Worm (Caenorhabditis elegans) whole organism, L1 larva: ENCODE data around the gene F45D3.4.
A peak's percentile ranks its signal among the peaks of the same experiment; 100 is the strongest.

Source experiments
- C16A3.4 ChIP-seq: fragments of 150-350 bp; optimal IDR thresholded peaks from 2 replicates; lab custom pipeline; 2014; ENCODE audit warnings: missing biosample characterization, missing genetic modification characterization
- F16B12.6 ChIP-seq: fragments of 150-350 bp; optimal IDR thresholded peaks from 2 replicates; lab custom pipeline; 2014; ENCODE audit warnings: missing biosample characterization, missing genetic modification characterization
- Y116A8C.19 ChIP-seq: sonication (generic microtip); optimal IDR thresholded peaks from 2 replicates; lab custom pipeline; 2016; ENCODE audit warnings: missing compliant biosample characterization, missing genetic modification characterization, borderline replicate concordance
- aha-1 ChIP-seq: fragments of 150-350 bp; optimal IDR thresholded peaks from 2 replicates; lab custom pipeline; 2014; ENCODE audit warnings: missing biosample characterization, missing genetic modification characterization
- aly-2 ChIP-seq: fragments of 150-350 bp; optimal IDR thresholded peaks from 2 replicates; lab custom pipeline; 2014; ENCODE audit warnings: missing biosample characterization, missing genetic modification characterization
- ama-1 ChIP-seq: fragments of 150-350 bp; optimal IDR thresholded peaks from 2 replicates; lab custom pipeline; 2014
- blmp-1 ChIP-seq: fragments of 150-350 bp; optimal IDR thresholded peaks from 2 replicates; lab custom pipeline; 2014; ENCODE audit warnings: missing biosample characterization, missing genetic modification characterization
- ceh-82 ChIP-seq, 3 experiments: fragments of 150-350 bp in 1 of 3; sonication (generic microtip) in 2 of 3; optimal IDR thresholded peaks; 2 replicates each; lab custom pipeline; 2014 to 2017; ENCODE audit warnings: missing biosample characterization in 3 of 3, missing genetic modification characterization in 3 of 3
- ceh-88 ChIP-seq: fragments of 200-800 bp; sonication (Bioruptor generic); IDR thresholded peaks from 2 replicates; pipeline ENCODE4 v1.3.6; 2022; ENCODE audit warnings: missing genetic modification characterization, missing compliant biosample characterization
- ces-1 ChIP-seq: fragments of 150-350 bp; optimal IDR thresholded peaks from 2 replicates; lab custom pipeline; 2014; ENCODE audit warnings: missing biosample characterization, missing genetic modification reagents, missing genetic modification characterization
- dpl-1 ChIP-seq, 3 experiments: fragments of 150-350 bp in 2 of 3; sonication (generic microtip) in 1 of 3; optimal IDR thresholded peaks; 2 replicates each; lab custom pipeline; 2014 to 2017; ENCODE audit warnings: missing biosample characterization in 3 of 3, missing genetic modification characterization in 3 of 3, missing genetic modification reagents in 3 of 3
- dsc-1 ChIP-seq: sonication (generic microtip); optimal IDR thresholded peaks from 2 replicates; lab custom pipeline; 2016; ENCODE audit warnings: mild to moderate bottlenecking, missing genetic modification characterization, missing compliant biosample characterization
- efl-1 ChIP-seq, 4 experiments: fragments of 150-350 bp; optimal IDR thresholded peaks in 3 of 4; peaks in 1 of 4; 1 replicate in 1 of 4; 2 replicates in 3 of 4; lab custom pipeline; 2014; ENCODE audit warnings: missing biosample characterization in 2 of 4, missing genetic modification characterization in 2 of 4, missing genetic modification reagents in 2 of 4
- egl-13 ChIP-seq: sonication (generic microtip); optimal IDR thresholded peaks from 2 replicates; lab custom pipeline; 2016; ENCODE audit warnings: missing genotype, missing genetic modification reagents, missing genetic modification characterization, missing compliant biosample characterization
- elt-2 ChIP-seq: sonication (generic microtip); optimal IDR thresholded peaks from 2 replicates; lab custom pipeline; 2016; ENCODE audit warnings: missing genetic modification characterization, mild to moderate bottlenecking, inconsistent platforms, missing compliant biosample characterization, missing genetic modification reagents
- elt-3 ChIP-seq, 6 experiments: fragments of 150-350 bp in 1 of 6; sonication (generic microtip); optimal IDR thresholded peaks; 2 replicates each; lab custom pipeline; 2017 to 2018; ENCODE audit warnings: missing biosample characterization in 6 of 6, missing genetic modification characterization in 6 of 6, inconsistent platforms in 1 of 6
- fos-1 ChIP-seq: fragments of 150-350 bp; optimal IDR thresholded peaks from 2 replicates; lab custom pipeline; 2014; ENCODE audit warnings: missing biosample characterization, missing genetic modification characterization
- grh-1 ChIP-seq: fragments of 200-800 bp; sonication (Bioruptor generic); IDR thresholded peaks from 2 replicates; pipeline ENCODE4 v1.3.6; 2022; ENCODE audit warnings: missing genetic modification reagents, missing genetic modification characterization, missing compliant biosample characterization
- hlh-4 ChIP-seq: sonication (generic microtip); optimal IDR thresholded peaks from 2 replicates; lab custom pipeline; 2016; ENCODE audit warnings: mild to moderate bottlenecking, missing genetic modification characterization, missing compliant biosample characterization
- lin-13 ChIP-seq: fragments of 150-350 bp; optimal IDR thresholded peaks from 2 replicates; lab custom pipeline; 2014; ENCODE audit warnings: missing biosample characterization, missing genetic modification reagents, missing genetic modification characterization
- lin-14 ChIP-seq: fragments of 200-800 bp; sonication (Bioruptor generic); optimal IDR thresholded peaks from 2 replicates; lab custom pipeline; 2018; ENCODE audit warnings: mild to moderate bottlenecking, missing genetic modification characterization, moderate library complexity, missing compliant biosample characterization
- lin-15B ChIP-seq: fragments of 150-350 bp; sonication (generic microtip); optimal IDR thresholded peaks from 3 replicates; lab custom pipeline; 2014; ENCODE audit warnings: missing biosample characterization, missing genetic modification characterization
- lin-35 ChIP-seq, 2 experiments: fragments of 150-350 bp; optimal IDR thresholded peaks; 2 replicates each; lab custom pipeline; 2014; ENCODE audit warnings: missing biosample characterization in 2 of 2, missing genetic modification characterization in 2 of 2, missing genetic modification reagents in 2 of 2
- lin-39 ChIP-seq: fragments of 150-350 bp; optimal IDR thresholded peaks from 2 replicates; lab custom pipeline; 2014; ENCODE audit warnings: missing biosample characterization, missing genetic modification reagents, missing genetic modification characterization
- lsy-2 ChIP-seq, 2 experiments: fragments of 150-350 bp; optimal IDR thresholded peaks; 2 replicates each; lab custom pipeline; 2014; ENCODE audit warnings: missing biosample characterization in 2 of 2, missing genetic modification characterization in 2 of 2
- mab-9 ChIP-seq: fragments of 200-800 bp; sonication (Bioruptor generic); IDR thresholded peaks from 2 replicates; pipeline ENCODE4 v1.3.6; 2022; ENCODE audit warnings: missing genetic modification reagents, missing genetic modification characterization, missing compliant biosample characterization
- mdl-1 ChIP-seq, 2 experiments: fragments of 150-350 bp; optimal IDR thresholded peaks; 2 replicates each; lab custom pipeline; 2014 to 2017; ENCODE audit warnings: missing biosample characterization in 2 of 2, missing genetic modification characterization in 2 of 2, inconsistent platforms in 1 of 2
- nhr-19 ChIP-seq: fragments of 200-800 bp; sonication (Bioruptor generic); conservative IDR thresholded peaks from 2 replicates; pipeline ENCODE4 v1.3.6; 2022; ENCODE audit warnings: missing genetic modification characterization, missing compliant biosample characterization
- nhr-20 ChIP-seq: sonication (generic microtip); optimal IDR thresholded peaks from 2 replicates; lab custom pipeline; 2016; ENCODE audit warnings: mild to moderate bottlenecking, missing genetic modification characterization, missing compliant biosample characterization
- nhr-237 ChIP-seq: fragments of 150-350 bp; optimal IDR thresholded peaks from 2 replicates; lab custom pipeline; 2014; ENCODE audit warnings: missing biosample characterization, missing genetic modification characterization
- nhr-47 ChIP-seq: sonication (generic microtip); optimal IDR thresholded peaks from 2 replicates; lab custom pipeline; 2016; ENCODE audit warnings: mild to moderate bottlenecking, missing genetic modification characterization, moderate library complexity, missing compliant biosample characterization
- nhr-71 ChIP-seq: sonication (generic microtip); optimal IDR thresholded peaks from 2 replicates; lab custom pipeline; 2016; ENCODE audit warnings: mild to moderate bottlenecking, missing genetic modification characterization, moderate library complexity, missing compliant biosample characterization
- nhr-84 ChIP-seq: sonication (generic microtip); optimal IDR thresholded peaks from 2 replicates; lab custom pipeline; 2017; ENCODE audit warnings: missing biosample characterization, missing genetic modification characterization
- nhr-85 ChIP-seq: sonication (generic microtip); peaks from one replicate; lab custom pipeline; 2016; ENCODE audit warnings: missing genetic modification characterization, inconsistent platforms, missing compliant biosample characterization
- nhr-90 ChIP-seq: sonication (generic microtip); optimal IDR thresholded peaks from 2 replicates; lab custom pipeline; 2016; ENCODE audit warnings: mild to moderate bottlenecking, missing genetic modification characterization, missing compliant biosample characterization; ENCODE audit not compliant: poor library complexity
- pax-3 ChIP-seq: fragments of 200-800 bp; sonication (Bioruptor generic); optimal IDR thresholded peaks from 2 replicates; lab custom pipeline; 2018; ENCODE audit warnings: mild to moderate bottlenecking, missing genetic modification characterization, moderate library complexity, missing compliant biosample characterization
- pqm-1 ChIP-seq: sonication (generic microtip); optimal IDR thresholded peaks from 3 replicates; lab custom pipeline; 2017; ENCODE audit warnings: missing biosample characterization, missing genetic modification characterization
- snu-23 ChIP-seq: sonication (generic microtip); optimal IDR thresholded peaks from 2 replicates; lab custom pipeline; 2016; ENCODE audit warnings: missing genetic modification characterization, missing compliant biosample characterization
- sup-37 ChIP-seq: fragments of 200-800 bp; sonication (Bioruptor generic); optimal IDR thresholded peaks from 2 replicates; lab custom pipeline; 2018; ENCODE audit warnings: mild to moderate bottlenecking, missing genetic modification characterization, missing compliant biosample characterization
- swsn-7 ChIP-seq: sonication (generic microtip); optimal IDR thresholded peaks from 2 replicates; lab custom pipeline; 2016; ENCODE audit warnings: missing genetic modification characterization, missing compliant biosample characterization
- tbx-2 ChIP-seq: sonication (generic microtip); optimal IDR thresholded peaks from 2 replicates; lab custom pipeline; 2016; ENCODE audit warnings: missing genetic modification characterization, missing compliant biosample characterization
- unc-62 ChIP-seq: fragments of 150-350 bp; optimal IDR thresholded peaks from 2 replicates; lab custom pipeline; 2014; ENCODE audit warnings: missing biosample characterization, missing genetic modification reagents, missing genetic modification characterization
- xbp-1 ChIP-seq: sonication (generic microtip); optimal IDR thresholded peaks from 2 replicates; lab custom pipeline; 2016; ENCODE audit warnings: missing genetic modification characterization, missing compliant biosample characterization
- zag-1 ChIP-seq: fragments of 150-350 bp; optimal IDR thresholded peaks from 2 replicates; lab custom pipeline; 2014; ENCODE audit warnings: missing biosample characterization, missing genetic modification characterization
- ztf-4 ChIP-seq: fragments of 150-350 bp; optimal IDR thresholded peaks from 2 replicates; lab custom pipeline; 2014; ENCODE audit warnings: missing biosample characterization, missing genetic modification characterization

The F45D3.4 gene

DNA sequence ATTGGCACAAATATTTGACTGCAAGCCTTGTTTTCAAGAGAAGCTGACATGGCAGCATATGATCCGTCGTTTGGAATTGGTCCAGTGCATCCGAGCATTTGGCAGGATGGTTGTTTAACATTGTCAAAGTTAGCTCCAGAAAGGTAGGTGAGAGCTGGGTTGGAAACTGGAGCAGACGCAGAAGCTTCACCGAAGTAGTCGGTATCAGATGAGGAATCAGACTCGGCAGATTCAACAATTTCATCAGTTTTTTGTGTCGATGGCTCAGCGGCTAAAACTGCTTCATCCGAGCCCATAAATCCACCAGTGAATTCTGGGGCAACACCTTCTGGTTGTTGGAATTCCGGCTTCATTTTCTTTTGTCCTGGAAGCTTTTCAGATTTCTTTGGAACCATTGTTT lies 3.4 kb downstream of the F45D3.4 start:
- TF ChIP-seq elt-3 (tag; optimal IDR thresholded peaks at IDR 0.05; lab: Kevin White, UChicago) = peak in 1 of 6 experiments; percentile 3
- TF ChIP-seq nhr-85 (tag; lab: Kevin White, UChicago) = peak; percentile 59
- no peak for TF ChIP-seq lin-14 (GFP tag; lab: Kevin White, UChicago)
- TF ChIP-seq ama-1 = peak; percentile 72
- peak in 1 of 2 experiments; percentile 13 for TF ChIP-seq mdl-1 (tag; optimal IDR thresholded peaks at IDR 0.05; lab: Kevin White, UChicago)

DNA sequence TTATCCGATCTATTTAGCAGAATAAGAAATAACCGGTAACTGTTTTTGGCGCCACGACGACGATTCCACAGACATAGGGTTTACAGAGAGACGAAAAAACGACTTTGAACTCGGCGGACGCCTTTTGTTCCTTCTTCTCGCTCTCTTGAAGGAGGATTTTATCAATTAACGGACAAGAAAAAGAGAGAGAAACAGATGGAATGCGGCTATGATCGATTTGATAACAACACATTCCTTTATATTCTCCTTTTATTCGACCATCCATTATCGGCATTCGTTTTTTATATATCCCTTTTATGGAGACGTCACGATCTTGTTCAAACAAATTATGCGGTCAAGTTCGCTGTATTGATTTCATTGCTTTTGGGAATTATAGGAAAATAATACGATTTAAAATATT lies 4.2 kb downstream of the F45D3.4 start:
- TF ChIP-seq fos-1 (tag; lab: Kevin White, UChicago) (peak; percentile 16), elt-2 (tag; lab: Kevin White, UChicago) (no peak), ceh-88 (GFP tag; lab: Robert Waterston, UW) (no peak), lsy-2 (tag; optimal IDR thresholded peaks at IDR 0.05; lab: Kevin White, UChicago) (peak in 1 of 2 experiments; percentile 56), nhr-85 (tag; lab: Kevin White, UChicago) (peak; percentile 93), snu-23 (GFP tag; lab: Kevin White, UChicago) (peak; percentile 30), ztf-4 (peak; percentile 39), lin-13 (GFP tag; lab: Kevin White, UChicago) (peak; percentile 52), pax-3 (tag; lab: Kevin White, UChicago) (peak; percentile 48), mdl-1 (tag; optimal IDR thresholded peaks at IDR 0.05; lab: Kevin White, UChicago) (peak in 1 of 2 experiments; percentile 16), aly-2 (peak; percentile 65), tbx-2 (tag; lab: Kevin White, UChicago) (peak; percentile 46), lin-35 (GFP tag; optimal IDR thresholded peaks at IDR 0.05; lab: Kevin White, UChicago) (peak in 1 of 2 experiments; percentile 55), ama-1 (peak; percentile 92), grh-1 (GFP tag; lab: Robert Waterston, UW) (peak; percentile 59), nhr-47 (tag; lab: Kevin White, UChicago) (peak; percentile 39), efl-1 (optimal IDR thresholded peaks at IDR 0.05; lab: Kevin White, UChicago) (peak in 1 of 2 experiments; percentile 2), efl-1 (GFP tag; optimal IDR thresholded peaks at IDR 0.05 in 1 of 2; lab: Kevin White, UChicago) (peak in 1 of 2 experiments; percentile 92), sup-37 (GFP tag; lab: Kevin White, UChicago) (no peak), blmp-1 (tag; lab: Kevin White, UChicago) (peak; percentile 76), nhr-19 (GFP tag; lab: Robert Waterston, UW) (peak; percentile 54), C16A3.4 (tag; lab: Kevin White, UChicago) (peak; percentile 38), dpl-1 (GFP tag; optimal IDR thresholded peaks at IDR 0.05; lab: Kevin White, UChicago) (peak in 1 of 3 experiments; percentile 9), hlh-4 (tag; lab: Kevin White, UChicago) (no peak), nhr-90 (tag; lab: Kevin White, UChicago) (peak; percentile 50), Y116A8C.19 (tag; lab: Kevin White, UChicago) (no peak), zag-1 (tag; lab: Kevin White, UChicago) (no peak), lin-14 (GFP tag; lab: Kevin White, UChicago) (peak; percentile 55), dsc-1 (tag; lab: Kevin White, UChicago) (no peak), nhr-20 (peak; percentile 54), elt-3 (tag; optimal IDR thresholded peaks at IDR 0.05; lab: Kevin White, UChicago) (peak; percentile 4 to 90 (median 66)), nhr-84 (tag; lab: Kevin White, UChicago) (no peak), nhr-71 (tag; lab: Kevin White, UChicago) (peak; percentile 66)

DNA sequence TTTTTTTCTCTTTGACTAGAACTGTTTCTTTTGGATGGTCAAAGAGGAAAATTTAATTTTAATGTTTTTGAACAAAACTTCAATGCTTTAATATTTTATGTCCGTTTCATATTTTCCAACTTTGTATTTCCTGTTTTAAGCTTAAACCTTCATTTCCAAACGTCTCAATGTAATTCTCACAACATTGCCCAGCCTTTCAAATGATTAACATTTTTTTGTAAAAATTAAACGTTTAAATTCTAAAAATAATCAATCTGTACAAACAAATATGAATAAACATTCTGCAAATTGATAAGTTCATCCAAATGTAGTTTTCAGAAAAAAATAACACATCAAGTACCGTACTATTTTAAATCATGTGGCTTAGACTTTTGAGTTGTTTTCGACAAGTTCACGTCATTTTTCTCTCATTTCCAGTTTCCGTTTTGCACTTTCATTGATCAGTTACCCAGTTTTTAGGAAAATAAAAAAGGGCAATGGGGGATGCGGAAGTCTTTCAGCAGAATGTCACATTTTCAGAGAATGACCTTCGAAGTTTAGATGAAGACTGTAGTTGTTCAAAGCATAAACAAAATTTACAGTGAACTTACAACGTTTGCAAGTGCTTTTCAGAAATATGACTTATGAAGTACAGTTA lies 10.2 kb downstream of the F45D3.4 start:
- TF ChIP-seq mab-9 (GFP tag; lab: Robert Waterston, UW) (no peak), lsy-2 (tag; optimal IDR thresholded peaks at IDR 0.05; lab: Kevin White, UChicago) (peak in 1 of 2 experiments; percentile 2)

DNA sequence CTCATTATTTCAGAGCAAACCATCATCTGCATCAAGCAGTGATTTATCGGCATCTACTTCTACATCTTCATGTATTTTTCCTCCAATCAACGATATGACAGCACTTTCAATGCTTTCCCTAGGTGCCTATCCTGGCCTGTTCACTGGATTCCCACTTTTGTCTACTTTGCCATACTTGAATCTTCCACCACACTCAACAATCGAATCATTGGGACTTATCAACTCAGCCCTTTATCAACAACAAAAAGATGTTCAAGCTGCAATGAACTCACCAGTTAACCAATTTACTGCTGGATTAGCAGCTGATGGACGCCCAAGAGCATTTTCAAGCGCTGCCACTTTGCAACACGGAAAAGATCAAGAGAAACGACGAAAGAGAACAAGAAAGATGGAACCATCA lies 11.8 kb downstream of the F45D3.4 start:
- TF ChIP-seq nhr-237 (tag; lab: Kevin White, UChicago) (no peak), pax-3 (tag; lab: Kevin White, UChicago) (no peak), F16B12.6 (no peak), unc-62 (no peak), ces-1 (GFP tag; lab: Kevin White, UChicago) (no peak), lin-39 (no peak), mab-9 (GFP tag; lab: Robert Waterston, UW) (no peak), swsn-7 (tag; lab: Kevin White, UChicago) (no peak), aha-1 (tag; lab: Kevin White, UChicago) (no peak), tbx-2 (tag; lab: Kevin White, UChicago) (no peak), xbp-1 (tag; lab: Kevin White, UChicago) (no peak), lin-15B (tag; lab: Kevin White, UChicago) (no peak), pqm-1 (tag; lab: Kevin White, UChicago) (no peak), aly-2 (no peak), ceh-82 (tag; optimal IDR thresholded peaks at IDR 0.05; lab: Kevin White, UChicago) (no peak), egl-13 (tag; lab: Kevin White, UChicago) (no peak)
